Worm (Caenorhabditis elegans) whole organism, L1 larva: Measurements from ENCODE around the gene F45D3.1.
A peak's percentile ranks its signal among the peaks of the same experiment; 100 is the strongest.

Experiments used
- C34B4.2 ChIP-seq: sonication (generic microtip); optimal IDR thresholded peaks from 2 replicates; lab custom pipeline; 2017; ENCODE audit warnings: mild to moderate bottlenecking, missing genetic modification characterization, missing compliant biosample characterization
- F16B12.6 ChIP-seq: fragments of 150-350 bp; optimal IDR thresholded peaks from 2 replicates; lab custom pipeline; 2014; ENCODE audit warnings: missing biosample characterization, missing genetic modification characterization
- Y116A8C.19 ChIP-seq: sonication (generic microtip); optimal IDR thresholded peaks from 2 replicates; lab custom pipeline; 2016; ENCODE audit warnings: missing compliant biosample characterization, missing genetic modification characterization, borderline replicate concordance
- ama-1 ChIP-seq: fragments of 150-350 bp; optimal IDR thresholded peaks from 2 replicates; lab custom pipeline; 2014
- blmp-1 ChIP-seq: fragments of 150-350 bp; optimal IDR thresholded peaks from 2 replicates; lab custom pipeline; 2014; ENCODE audit warnings: missing biosample characterization, missing genetic modification characterization
- ceh-63 ChIP-seq: fragments of 200-800 bp; sonication (Bioruptor generic); optimal IDR thresholded peaks from 2 replicates; lab custom pipeline; 2018; ENCODE audit warnings: mild to moderate bottlenecking, missing genetic modification characterization, missing compliant biosample characterization
- ceh-8 ChIP-seq: fragments of 200-800 bp; sonication (Bioruptor generic); optimal IDR thresholded peaks from 2 replicates; lab custom pipeline; 2018; ENCODE audit warnings: mild to moderate bottlenecking, missing genetic modification characterization, moderate library complexity, missing compliant biosample characterization
- ceh-88 ChIP-seq: fragments of 200-800 bp; sonication (Bioruptor generic); IDR thresholded peaks from 2 replicates; pipeline ENCODE4 v1.3.6; 2022; ENCODE audit warnings: missing genetic modification characterization, missing compliant biosample characterization
- ces-1 ChIP-seq: fragments of 150-350 bp; optimal IDR thresholded peaks from 2 replicates; lab custom pipeline; 2014; ENCODE audit warnings: missing biosample characterization, missing genetic modification reagents, missing genetic modification characterization
- efl-3 ChIP-seq: fragments of 200-800 bp; sonication (Bioruptor generic); optimal IDR thresholded peaks from 2 replicates; lab custom pipeline; 2018; ENCODE audit warnings: mild to moderate bottlenecking, missing genetic modification characterization, missing compliant biosample characterization
- egl-13 ChIP-seq: sonication (generic microtip); optimal IDR thresholded peaks from 2 replicates; lab custom pipeline; 2016; ENCODE audit warnings: missing genotype, missing genetic modification reagents, missing genetic modification characterization, missing compliant biosample characterization
- elt-2 ChIP-seq: sonication (generic microtip); optimal IDR thresholded peaks from 2 replicates; lab custom pipeline; 2016; ENCODE audit warnings: missing genetic modification characterization, mild to moderate bottlenecking, inconsistent platforms, missing compliant biosample characterization, missing genetic modification reagents
- elt-3 ChIP-seq, 6 experiments: fragments of 150-350 bp in 1 of 6; sonication (generic microtip); optimal IDR thresholded peaks; 2 replicates each; lab custom pipeline; 2017 to 2018; ENCODE audit warnings: missing biosample characterization in 6 of 6, missing genetic modification characterization in 6 of 6, inconsistent platforms in 1 of 6
- ets-5 ChIP-seq: fragments of 200-800 bp; sonication (Bioruptor generic); IDR thresholded peaks from 2 replicates; pipeline ENCODE4 v1.3.6; 2022; ENCODE audit warnings: missing genetic modification characterization, missing compliant biosample characterization
- fos-1 ChIP-seq: fragments of 150-350 bp; optimal IDR thresholded peaks from 2 replicates; lab custom pipeline; 2014; ENCODE audit warnings: missing biosample characterization, missing genetic modification characterization
- hlh-17 ChIP-seq: fragments of 200-800 bp; sonication (Bioruptor generic); optimal IDR thresholded peaks from 2 replicates; lab custom pipeline; 2018; ENCODE audit warnings: missing genetic modification characterization, mild to moderate bottlenecking, missing compliant biosample characterization, moderate library complexity, borderline replicate concordance
- hlh-4 ChIP-seq: sonication (generic microtip); optimal IDR thresholded peaks from 2 replicates; lab custom pipeline; 2016; ENCODE audit warnings: mild to moderate bottlenecking, missing genetic modification characterization, missing compliant biosample characterization
- hpl-2 ChIP-seq: fragments of 150-350 bp; optimal IDR thresholded peaks from 2 replicates; lab custom pipeline; 2014; ENCODE audit warnings: missing biosample characterization, missing genetic modification reagents, missing genetic modification characterization
- irx-1 ChIP-seq: sonication (generic microtip); optimal IDR thresholded peaks from 2 replicates; lab custom pipeline; 2016; ENCODE audit warnings: missing genetic modification characterization, missing compliant biosample characterization
- isw-1 ChIP-seq: fragments of 200-800 bp; sonication (Bioruptor generic); IDR thresholded peaks from 2 replicates; pipeline ENCODE4 v1.3.6; 2022; ENCODE audit warnings: missing genetic modification characterization, missing compliant biosample characterization
- jun-1 ChIP-seq: fragments of 150-350 bp; optimal IDR thresholded peaks from 2 replicates; lab custom pipeline; 2014; ENCODE audit warnings: missing biosample characterization, missing genetic modification reagents, missing genetic modification characterization
- lin-14 ChIP-seq: fragments of 200-800 bp; sonication (Bioruptor generic); optimal IDR thresholded peaks from 2 replicates; lab custom pipeline; 2018; ENCODE audit warnings: mild to moderate bottlenecking, missing genetic modification characterization, moderate library complexity, missing compliant biosample characterization
- lin-35 ChIP-seq, 2 experiments: fragments of 150-350 bp; optimal IDR thresholded peaks; 2 replicates each; lab custom pipeline; 2014; ENCODE audit warnings: missing biosample characterization in 2 of 2, missing genetic modification characterization in 2 of 2, missing genetic modification reagents in 2 of 2
- lir-3 ChIP-seq: sonication (generic microtip); optimal IDR thresholded peaks from 2 replicates; lab custom pipeline; 2016; ENCODE audit warnings: mild to moderate bottlenecking, missing genetic modification characterization, moderate library complexity, missing compliant biosample characterization; ENCODE audit not compliant: poor library complexity
- mef-2 ChIP-seq: fragments of 150-350 bp; optimal IDR thresholded peaks from 2 replicates; lab custom pipeline; 2014; ENCODE audit warnings: missing biosample characterization, missing genetic modification characterization
- mep-1 ChIP-seq: fragments of 150-350 bp; optimal IDR thresholded peaks from 2 replicates; lab custom pipeline; 2014; ENCODE audit warnings: missing biosample characterization, missing genetic modification characterization
- nhr-12 ChIP-seq: sonication (generic microtip); optimal IDR thresholded peaks from 2 replicates; lab custom pipeline; 2017; ENCODE audit warnings: missing biosample characterization, missing genetic modification characterization
- nhr-19 ChIP-seq: fragments of 200-800 bp; sonication (Bioruptor generic); conservative IDR thresholded peaks from 2 replicates; pipeline ENCODE4 v1.3.6; 2022; ENCODE audit warnings: missing genetic modification characterization, missing compliant biosample characterization
- nhr-20 ChIP-seq: sonication (generic microtip); optimal IDR thresholded peaks from 2 replicates; lab custom pipeline; 2016; ENCODE audit warnings: mild to moderate bottlenecking, missing genetic modification characterization, missing compliant biosample characterization
- nhr-237 ChIP-seq: fragments of 150-350 bp; optimal IDR thresholded peaks from 2 replicates; lab custom pipeline; 2014; ENCODE audit warnings: missing biosample characterization, missing genetic modification characterization
- nhr-71 ChIP-seq: sonication (generic microtip); optimal IDR thresholded peaks from 2 replicates; lab custom pipeline; 2016; ENCODE audit warnings: mild to moderate bottlenecking, missing genetic modification characterization, moderate library complexity, missing compliant biosample characterization
- nhr-76 ChIP-seq: sonication (generic microtip); optimal IDR thresholded peaks from 2 replicates; lab custom pipeline; 2017; ENCODE audit warnings: missing biosample characterization, missing genetic modification characterization
- nhr-84 ChIP-seq: sonication (generic microtip); optimal IDR thresholded peaks from 2 replicates; lab custom pipeline; 2017; ENCODE audit warnings: missing biosample characterization, missing genetic modification characterization
- nhr-90 ChIP-seq: sonication (generic microtip); optimal IDR thresholded peaks from 2 replicates; lab custom pipeline; 2016; ENCODE audit warnings: mild to moderate bottlenecking, missing genetic modification characterization, missing compliant biosample characterization; ENCODE audit not compliant: poor library complexity
- pag-3 ChIP-seq: sonication (generic microtip); optimal IDR thresholded peaks from 2 replicates; lab custom pipeline; 2017; ENCODE audit warnings: missing genetic modification characterization, mild to moderate bottlenecking, missing compliant biosample characterization, antibody characterized with exemption, borderline replicate concordance; ENCODE audit not compliant: insufficient read depth
- pax-3 ChIP-seq: fragments of 200-800 bp; sonication (Bioruptor generic); optimal IDR thresholded peaks from 2 replicates; lab custom pipeline; 2018; ENCODE audit warnings: mild to moderate bottlenecking, missing genetic modification characterization, moderate library complexity, missing compliant biosample characterization
- rnt-1 ChIP-seq: sonication (generic microtip); optimal IDR thresholded peaks from 2 replicates; lab custom pipeline; 2016; ENCODE audit warnings: mild to moderate bottlenecking, missing genetic modification characterization, moderate library complexity, missing compliant biosample characterization
- snu-23 ChIP-seq: sonication (generic microtip); optimal IDR thresholded peaks from 2 replicates; lab custom pipeline; 2016; ENCODE audit warnings: missing genetic modification characterization, missing compliant biosample characterization
- sptf-1 ChIP-seq: fragments of 150-350 bp; optimal IDR thresholded peaks from 2 replicates; lab custom pipeline; 2014; ENCODE audit warnings: missing biosample characterization, missing genetic modification characterization
- swsn-7 ChIP-seq: sonication (generic microtip); optimal IDR thresholded peaks from 2 replicates; lab custom pipeline; 2016; ENCODE audit warnings: missing genetic modification characterization, missing compliant biosample characterization
- tbx-2 ChIP-seq: sonication (generic microtip); optimal IDR thresholded peaks from 2 replicates; lab custom pipeline; 2016; ENCODE audit warnings: missing genetic modification characterization, missing compliant biosample characterization
- unc-130 ChIP-seq: fragments of 150-350 bp; optimal IDR thresholded peaks from 2 replicates; lab custom pipeline; 2017; ENCODE audit warnings: missing biosample characterization, missing genetic modification characterization, inconsistent platforms
- vab-15 ChIP-seq: sonication (generic microtip); optimal IDR thresholded peaks from 2 replicates; lab custom pipeline; 2017; ENCODE audit warnings: missing genotype, mild to moderate bottlenecking, missing genetic modification characterization, missing compliant biosample characterization
- xbp-1 ChIP-seq: sonication (generic microtip); optimal IDR thresholded peaks from 2 replicates; lab custom pipeline; 2016; ENCODE audit warnings: missing genetic modification characterization, missing compliant biosample characterization
- zag-1 ChIP-seq: fragments of 150-350 bp; optimal IDR thresholded peaks from 2 replicates; lab custom pipeline; 2014; ENCODE audit warnings: missing biosample characterization, missing genetic modification characterization
- zip-4 ChIP-seq: fragments of 200-800 bp; sonication (Bioruptor generic); optimal IDR thresholded peaks from 2 replicates; lab custom pipeline; 2018; ENCODE audit warnings: mild to moderate bottlenecking, missing genetic modification characterization, moderate library complexity, missing compliant biosample characterization

F45D3.1 gene

DNA sequence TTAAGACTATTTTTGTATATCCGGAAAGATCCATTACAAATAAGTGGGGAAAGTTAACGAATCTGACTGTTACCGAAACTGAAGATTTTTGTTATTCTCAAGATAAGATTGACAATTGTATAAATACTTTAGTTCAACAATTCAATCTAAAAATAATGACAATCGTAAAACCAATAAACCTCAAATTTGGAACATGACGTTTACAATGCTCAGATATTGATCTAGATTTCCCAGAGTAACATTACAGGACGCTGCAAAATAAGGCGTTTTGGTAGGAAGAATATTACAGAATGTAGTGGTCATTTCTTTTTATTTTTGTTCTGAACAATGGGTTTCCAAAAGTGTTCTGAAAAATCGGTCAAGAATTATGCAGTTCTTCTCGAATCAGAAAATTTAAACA lies at the start of gene F45D3.1:
TSS of gene F45D3.1 (plus strand) at position 301 of the 400 bp plus-strand sequence.
- no peak for TF ChIP-seq isw-1 (GFP tag; lab: Robert Waterston, UW)
- TF ChIP-seq ceh-63 (GFP tag; lab: Kevin White, UChicago) = no peak
- TF ChIP-seq ceh-8 (GFP tag; lab: Kevin White, UChicago) = no peak
- no peak for TF ChIP-seq ama-1
- no peak for TF ChIP-seq hlh-17 (GFP tag; lab: Kevin White, UChicago)
- TF ChIP-seq nhr-237 (tag; lab: Kevin White, UChicago) = no peak
- TF ChIP-seq ces-1 (GFP tag; lab: Kevin White, UChicago) = no peak
- TF ChIP-seq elt-3 (tag; optimal IDR thresholded peaks at IDR 0.05; lab: Kevin White, UChicago) = no peak
- no peak for TF ChIP-seq nhr-76 (tag; lab: Kevin White, UChicago)
- no peak for TF ChIP-seq egl-13 (tag; lab: Kevin White, UChicago)

- TF ChIP-seq snu-23 (peak; percentile 23), lin-14 (peak; percentile 70), nhr-84 (tag; lab: Kevin White, UChicago) (no peak), rnt-1 (tag; lab: Kevin White, UChicago) (peak; percentile 61), pag-3 (tag; lab: Kevin White, UChicago) (peak; percentile 99), nhr-76 (tag; lab: Kevin White, UChicago) (no peak), nhr-237 (tag; lab: Kevin White, UChicago) (no peak), nhr-71 (tag; lab: Kevin White, UChicago) (peak; percentile 41), vab-15 (tag; lab: Kevin White, UChicago) (no peak), elt-3 (tag; optimal IDR thresholded peaks at IDR 0.05; lab: Kevin White, UChicago) (no peak), lir-3 (tag; lab: Kevin White, UChicago) (no peak), nhr-19 (0 out of 2 replicates have a peak, but pooled peaks have one; percentile 10), hpl-2 (GFP tag; lab: Kevin White, UChicago) (no peak), nhr-90 (no peak), elt-2 (tag; lab: Kevin White, UChicago) (no peak), lin-35 (GFP tag; optimal IDR thresholded peaks at IDR 0.05; lab: Kevin White, UChicago) (peak in 1 of 2 experiments; percentile 9), xbp-1 (tag; lab: Kevin White, UChicago) (no peak), irx-1 (no peak), unc-130 (tag; lab: Kevin White, UChicago) (peak; percentile 10)
Measured at ce11 chrV:12477139-12477538, 49.7 kb upstream of the F45D3.1 start.

DNA sequence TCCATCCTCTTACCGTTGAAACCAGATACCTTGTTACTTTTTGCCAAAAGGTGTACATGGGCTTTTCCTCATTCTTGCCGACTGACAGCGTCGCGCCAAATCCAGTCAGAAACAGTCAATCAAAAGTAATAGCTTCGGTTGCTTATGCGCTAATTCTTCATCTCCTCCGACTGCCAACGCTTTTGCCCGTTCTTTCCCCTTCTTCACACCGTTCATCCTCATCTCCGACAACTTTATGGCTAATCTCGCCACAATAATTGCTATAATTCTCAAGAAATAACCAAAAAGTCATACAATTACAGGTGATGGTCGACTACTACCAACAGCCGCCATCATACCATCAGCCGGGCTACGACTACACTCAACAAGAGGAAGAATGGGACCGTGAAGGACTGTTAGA lies 48.7 kb upstream of the F45D3.1 start, which contains the start of gene atn-1:
TSS of gene atn-1 (plus strand) at position 301 of the 400 bp plus-strand sequence.
- TF ChIP-seq snu-23 (no peak), nhr-20 (tag; lab: Kevin White, UChicago) (no peak), efl-3 (GFP tag; lab: Kevin White, UChicago) (no peak), mef-2 (tag; lab: Kevin White, UChicago) (no peak), blmp-1 (no peak)

ce11 chrV:12478990-12479389 lies 47.9 kb upstream of the F45D3.1 start:
- TF ChIP-seq snu-23 (peak; percentile 11), mep-1 (tag; lab: Kevin White, UChicago) (peak; percentile 32), sptf-1 (tag; lab: Kevin White, UChicago) (no peak), lin-14 (peak; percentile 79), hlh-4 (tag; lab: Kevin White, UChicago) (no peak), lin-35 (GFP tag; optimal IDR thresholded peaks at IDR 0.05; lab: Kevin White, UChicago) (no peak), zag-1 (tag; lab: Kevin White, UChicago) (no peak), nhr-71 (tag; lab: Kevin White, UChicago) (peak; percentile 40), pax-3 (no peak), F16B12.6 (tag; lab: Kevin White, UChicago) (no peak), swsn-7 (tag; lab: Kevin White, UChicago) (no peak), fos-1 (tag; lab: Kevin White, UChicago) (no peak), ets-5 (GFP tag; lab: Robert Waterston, UW) (no peak), ceh-88 (GFP tag; lab: Robert Waterston, UW) (no peak), nhr-12 (tag; lab: Kevin White, UChicago) (no peak), hlh-17 (GFP tag; lab: Kevin White, UChicago) (no peak), zip-4 (GFP tag; lab: Kevin White, UChicago) (no peak), Y116A8C.19 (tag; lab: Kevin White, UChicago) (no peak), jun-1 (tag; lab: Kevin White, UChicago) (no peak), pag-3 (tag; lab: Kevin White, UChicago) (peak; percentile 95), C34B4.2 (tag; lab: Kevin White, UChicago) (no peak), tbx-2 (tag; lab: Kevin White, UChicago) (no peak), hpl-2 (GFP tag; lab: Kevin White, UChicago) (no peak)
